Fruit fly (Drosophila melanogaster): ENCODE results near the gene prage.

prage gene

dm6 chrX:1842875-1843274 is 69.4 kb downstream of the prage start (continued):
- TF ChIP-seq CG2678 (tag; optimal IDR thresholded peaks at IDR 0.05) (peak; percentile 5), CG12071 (GFP tag; optimal IDR thresholded peaks at IDR 0.05) (peak; percentile 8), CG7357 (GFP tag; IDR thresholded peaks at IDR 0.05) (no peak), CG7963 (GFP tag; IDR thresholded peaks at IDR 0.05; ENCODE audit: partially characterized antibody) (no peak), row (GFP tag; IDR thresholded peaks at IDR 0.05) (no peak), Nf-YC (tag; optimal IDR thresholded peaks at IDR 0.05) (peak; percentile 65), Eip74EF (GFP tag; optimal IDR thresholded peaks at IDR 0.05) (peak in 1 of 2 experiments; percentile 88), scrt (GFP tag; optimal IDR thresholded peaks at IDR 0.05) (no peak), CG6813 (GFP tag; optimal IDR thresholded peaks at IDR 0.05) (no peak), oc (tag; optimal IDR thresholded peaks at IDR 0.05) (no peak), slbo (GFP tag; IDR thresholded peaks at IDR 0.05) (peak; percentile 11; the same call in 1 of the 2 replicates), Blimp-1 (GFP tag; optimal IDR thresholded peaks at IDR 0.05) (peak; percentile 22), eve (GFP tag; optimal IDR thresholded peaks at IDR 0.05) (no peak), rib (GFP tag; IDR thresholded peaks at IDR 0.05) (0 out of 2 replicates have a peak, but pooled peaks have one; percentile 40), Hey (tag; optimal IDR thresholded peaks at IDR 0.05) (peak; percentile 10), gcm (GFP tag; optimal IDR thresholded peaks at IDR 0.05) (no peak), yki (optimal IDR thresholded peaks at IDR 0.05) (no peak), fd102C (GFP tag; optimal IDR thresholded peaks at IDR 0.05) (no peak), CG10321 (GFP tag; IDR thresholded peaks at IDR 0.05) (peak; percentile 36; the same call in 1 of the 2 replicates), pan (optimal IDR thresholded peaks at IDR 0.05) (no peak), pan (GFP tag; optimal IDR thresholded peaks at IDR 0.05 in 1 of 2, IDR thresholded peaks at IDR 0.05 in 1 of 2) (no peak), chinmo (GFP tag; IDR thresholded peaks at IDR 0.05; ENCODE audit: partially characterized antibody) (0 out of 4 replicates have a peak, but pooled peaks have one; percentile 48), hbn (GFP tag; IDR thresholded peaks at IDR 0.05; ENCODE audit: partially characterized antibody) (no peak), shn (GFP tag; optimal IDR thresholded peaks at IDR 0.05) (peak; percentile 3), Oli (tag; optimal IDR thresholded peaks at IDR 0.05) (no peak), CG7987 (GFP tag; optimal IDR thresholded peaks at IDR 0.05) (peak; percentile 94), CG2129 (GFP tag; IDR thresholded peaks at IDR 0.05; ENCODE audit: partially characterized antibody) (no peak), ara (GFP tag; IDR thresholded peaks at IDR 0.05) (no peak), abd-A (tag; optimal IDR thresholded peaks at IDR 0.05) (peak; percentile 10), lab (GFP tag; optimal IDR thresholded peaks at IDR 0.05) (peak; percentile 55), kay (GFP tag; optimal IDR thresholded peaks at IDR 0.05) (peak; percentile 79), emc (GFP tag; optimal IDR thresholded peaks at IDR 0.05) (no peak), CG4707 (GFP tag; optimal IDR thresholded peaks at IDR 0.05) (no peak), Hr78 (GFP tag; optimal IDR thresholded peaks at IDR 0.05) (peak in 1 of 2 experiments; percentile 93), dysf (GFP tag; IDR thresholded peaks at IDR 0.05) (0 out of 3 replicates have a peak, but pooled peaks have one; percentile 8), CG7271 (tag; optimal IDR thresholded peaks at IDR 0.05) (no peak), Ets65A (GFP tag) (no peak), crol (GFP tag; IDR thresholded peaks at IDR 0.05) (peak; percentile 38), tll (GFP tag; optimal IDR thresholded peaks at IDR 0.05) (no peak), ash1 (GFP tag; optimal IDR thresholded peaks at IDR 0.05) (no peak), Pdp1 (GFP tag; optimal IDR thresholded peaks at IDR 0.05) (peak in 1 of 2 experiments; percentile 1), CG12769 (tag; optimal IDR thresholded peaks at IDR 0.05) (peak; percentile 82), CoRest (tag; optimal IDR thresholded peaks at IDR 0.05) (no peak), Adf1 (GFP tag; IDR thresholded peaks at IDR 0.05) (peak; percentile 37; the same call in 1 of the 2 replicates), sr (GFP tag; IDR thresholded peaks at IDR 0.05) (peak; percentile 44; the same call in 1 of the 3 replicates), nerfin-2 (GFP tag; IDR thresholded peaks at IDR 0.05; ENCODE audit: partially characterized antibody) (no peak), Med (GFP tag) (peak; percentile 87), zen (tag; optimal IDR thresholded peaks at IDR 0.05) (no peak), crc (GFP tag; optimal IDR thresholded peaks at IDR 0.05) (no peak)

Measured in whole organism, embryonic.